Worm (Caenorhabditis elegans): ENCODE data around the gene ceh-34.
A peak's percentile ranks its signal among the peaks of the same experiment; 100 is the strongest.

The ceh-34 gene

ce11 chrV:5288676-5289075 is 30.7 kb downstream of the ceh-34 start:
- no peak for TF ChIP-seq nhr-76 (tag; optimal IDR thresholded peaks at IDR 0.05)
- peak; percentile 79 for TF ChIP-seq ces-1 (GFP tag; optimal IDR thresholded peaks at IDR 0.05)

DNA sequence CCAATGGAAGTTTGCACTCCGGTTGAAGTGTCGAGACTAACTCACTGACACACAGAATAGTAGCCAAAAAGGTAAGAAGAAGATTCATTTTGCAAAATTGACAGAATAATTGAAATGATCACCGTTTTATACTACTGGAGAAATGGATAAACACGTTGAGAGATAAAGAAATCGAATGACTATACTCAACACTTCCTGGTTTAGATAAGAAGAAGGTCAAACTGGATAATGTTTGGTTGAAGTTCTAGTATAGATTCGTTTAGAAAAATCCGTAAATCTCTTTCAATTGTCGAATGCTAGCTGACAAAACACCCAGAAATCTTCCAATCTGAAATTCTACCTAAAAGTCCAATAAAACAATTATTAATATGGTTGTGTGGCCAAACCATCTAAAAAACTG is 32.1 kb downstream of the ceh-34 start, which contains the start of gene Y49G5A.1:
Y49G5A.1 (minus strand) TSS at position 101 of the 400 bp plus-strand sequence.
- TF ChIP-seq lin-13 (tag; optimal IDR thresholded peaks at IDR 0.05) (no peak), ceh-39 (tag; optimal IDR thresholded peaks at IDR 0.05) (no peak), M03D4.4 (tag; optimal IDR thresholded peaks at IDR 0.05) (no peak), cnd-1 (tag; optimal IDR thresholded peaks at IDR 0.05) (no peak), mep-1 (tag; optimal IDR thresholded peaks at IDR 0.05) (no peak), nhr-12 (tag; optimal IDR thresholded peaks at IDR 0.05) (no peak), ham-2 (GFP tag; optimal IDR thresholded peaks at IDR 0.05) (no peak), elt-3 (tag; optimal IDR thresholded peaks at IDR 0.05) (no peak), lsy-2 (tag; optimal IDR thresholded peaks at IDR 0.05) (no peak), flh-1 (GFP tag; optimal IDR thresholded peaks at IDR 0.05) (no peak), unc-120 (tag; optimal IDR thresholded peaks at IDR 0.05; ENCODE audit: poor library complexity, severe bottlenecking) (no peak), sem-2 (GFP tag; optimal IDR thresholded peaks at IDR 0.05) (no peak), ceh-43 (GFP tag; optimal IDR thresholded peaks at IDR 0.05) (no peak)

DNA sequence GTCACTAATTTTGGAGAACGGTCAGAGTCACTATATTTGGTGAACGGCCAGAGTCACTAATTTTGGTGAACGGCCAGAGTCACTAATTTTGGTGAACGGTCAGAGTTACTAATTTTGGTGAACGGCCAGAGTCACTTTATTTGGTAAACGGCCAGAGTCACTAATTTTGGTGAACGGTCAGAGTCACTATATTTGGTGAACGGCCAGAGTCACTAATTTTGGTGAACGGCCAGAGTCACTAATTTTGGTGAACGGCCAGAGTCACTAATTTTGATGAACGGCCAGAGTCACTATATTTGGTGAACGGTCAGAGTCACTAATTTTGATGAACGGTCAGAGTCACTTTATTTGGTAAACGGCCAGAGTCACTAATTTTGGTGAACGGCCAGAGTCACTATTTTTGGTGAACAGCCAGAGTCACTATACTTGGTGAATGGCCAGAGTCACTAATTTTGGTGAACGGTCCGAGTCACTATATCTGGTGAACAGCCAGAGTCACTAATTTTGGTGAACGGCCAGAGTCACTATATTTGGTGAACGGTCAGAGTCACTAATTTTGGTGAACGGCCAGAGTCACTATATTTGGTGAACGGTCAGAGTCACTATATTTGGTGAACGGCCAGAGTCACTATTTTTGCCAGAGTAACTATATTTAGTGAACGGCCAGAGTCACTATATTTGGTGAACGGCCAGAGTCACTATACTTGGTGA is 35.0 kb downstream of the ceh-34 start:
- TF ChIP-seq ceh-43 (GFP tag; optimal IDR thresholded peaks at IDR 0.05) = peak; percentile 26
- TF ChIP-seq M03D4.4 (tag; optimal IDR thresholded peaks at IDR 0.05) = peak; percentile 61
- peak; percentile 69 for TF ChIP-seq tbx-8 (GFP tag; optimal IDR thresholded peaks at IDR 0.05)
- peak; percentile 4 for TF ChIP-seq bed-3 (GFP tag; optimal IDR thresholded peaks at IDR 0.05)
- peak; percentile 12 for TF ChIP-seq mls-2 (tag; optimal IDR thresholded peaks at IDR 0.05)
- TF ChIP-seq drap-1 (GFP tag; optimal IDR thresholded peaks at IDR 0.05) = peak; percentile 71
- peak; percentile 27 for TF ChIP-seq sptf-1 (tag; optimal IDR thresholded peaks at IDR 0.05)
- peak; percentile 20 for TF ChIP-seq cnd-1 (tag; optimal IDR thresholded peaks at IDR 0.05)
- TF ChIP-seq ceh-83 (GFP tag; optimal IDR thresholded peaks at IDR 0.05) = peak; percentile 90

- no peak for TF ChIP-seq sem-2 (GFP tag; optimal IDR thresholded peaks at IDR 0.05)
- TF ChIP-seq mls-2 (tag; optimal IDR thresholded peaks at IDR 0.05) = no peak
- TF ChIP-seq nhr-12 (tag; optimal IDR thresholded peaks at IDR 0.05) = no peak
- no peak for TF ChIP-seq tbx-8 (GFP tag; optimal IDR thresholded peaks at IDR 0.05)
- TF ChIP-seq lsy-2 (tag; optimal IDR thresholded peaks at IDR 0.05) = no peak
- TF ChIP-seq ztf-11 (tag; optimal IDR thresholded peaks at IDR 0.05) = no peak
- no peak for TF ChIP-seq pha-4 (tag; optimal IDR thresholded peaks at IDR 0.05)
- no peak for TF ChIP-seq drap-1 (GFP tag; optimal IDR thresholded peaks at IDR 0.05)
- TF ChIP-seq nhr-28 (tag; optimal IDR thresholded peaks at IDR 0.05) = no peak
- TF ChIP-seq nhr-76 (tag; optimal IDR thresholded peaks at IDR 0.05) = no peak
- TF ChIP-seq ceh-43 (GFP tag; optimal IDR thresholded peaks at IDR 0.05) = no peak
- TF ChIP-seq sptf-1 (tag; optimal IDR thresholded peaks at IDR 0.05) = no peak
- no peak for TF ChIP-seq mep-1 (tag; optimal IDR thresholded peaks at IDR 0.05)
- no peak for TF ChIP-seq nhr-237 (tag; optimal IDR thresholded peaks at IDR 0.05)
- TF ChIP-seq unc-39 (tag; optimal IDR thresholded peaks at IDR 0.05) = no peak
- TF ChIP-seq ceh-39 (tag; optimal IDR thresholded peaks at IDR 0.05) = no peak
- no peak for TF ChIP-seq mab-5 (tag; optimal IDR thresholded peaks at IDR 0.05)
These were observed 41.4 kb downstream of the ceh-34 start, which contains the start of gene B0238.9 for ce11 chrV:5278001-5278400. Gene B0238.9, minus strand, starts transcription at chrV:5278101.

DNA sequence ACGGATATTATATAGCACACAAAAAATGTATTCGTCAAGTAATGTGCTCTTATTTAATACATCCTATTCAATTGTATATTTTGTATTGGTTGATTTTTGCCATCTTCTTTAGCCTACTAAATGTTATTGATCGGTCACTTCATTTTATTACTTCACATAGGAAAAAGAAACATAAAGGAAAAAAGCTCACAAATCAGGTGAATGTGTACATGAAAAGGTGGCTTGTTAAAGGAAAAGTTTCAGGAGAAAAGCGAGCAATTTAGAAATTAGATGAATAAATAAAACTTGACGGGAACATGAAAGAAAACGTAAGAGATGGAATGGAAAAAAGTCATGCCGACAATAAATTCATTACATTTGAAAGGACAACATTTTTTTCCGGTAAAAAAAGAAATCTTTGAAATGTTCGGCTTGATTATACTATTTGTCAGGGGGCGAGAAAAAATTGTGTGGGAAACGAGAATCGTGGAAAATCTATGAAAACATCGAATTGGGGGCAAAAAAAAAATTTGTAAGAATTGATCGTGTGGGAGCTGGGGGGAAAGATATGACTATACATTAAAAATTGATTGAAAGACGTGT is 43.9 kb downstream of the ceh-34 start:
- TF ChIP-seq M03D4.4 (tag; optimal IDR thresholded peaks at IDR 0.05) = peak; percentile 26
- TF ChIP-seq hlh-1 (tag; optimal IDR thresholded peaks at IDR 0.05) = no peak

DNA sequence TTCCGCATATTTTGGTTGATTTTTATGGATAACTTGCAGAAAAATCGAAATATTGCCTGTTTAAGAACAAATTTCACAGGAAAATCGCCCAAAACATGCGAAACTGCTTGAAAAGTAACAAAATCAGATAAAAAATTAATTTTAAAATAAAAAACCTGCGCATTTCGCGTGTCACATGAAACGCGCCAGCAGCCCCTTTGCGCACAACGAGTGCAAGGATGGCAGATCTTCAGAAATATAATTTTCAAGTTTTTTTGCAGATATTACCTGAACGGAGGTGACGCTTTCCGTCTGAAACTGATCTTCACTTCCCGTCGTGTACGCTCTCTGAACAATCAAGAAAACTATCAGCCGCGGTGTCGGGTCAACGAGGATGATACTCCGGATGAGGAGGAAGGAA is 44.4 kb downstream of the ceh-34 start:
- peak; percentile 6 for TF ChIP-seq lsy-2 (tag; optimal IDR thresholded peaks at IDR 0.05)
- peak; percentile 37 for TF ChIP-seq M03D4.4 (tag; optimal IDR thresholded peaks at IDR 0.05)
- peak; percentile 11 for TF ChIP-seq sptf-1 (tag; optimal IDR thresholded peaks at IDR 0.05)
- TF ChIP-seq ceh-43 (GFP tag; optimal IDR thresholded peaks at IDR 0.05) = no peak
- peak; percentile 8 for TF ChIP-seq bed-3 (GFP tag; optimal IDR thresholded peaks at IDR 0.05)
- peak; percentile 23 for TF ChIP-seq ces-1 (GFP tag; optimal IDR thresholded peaks at IDR 0.05)
- no peak for TF ChIP-seq mab-5 (tag; optimal IDR thresholded peaks at IDR 0.05)
- no peak for TF ChIP-seq unc-62 (GFP tag; optimal IDR thresholded peaks at IDR 0.05)
- peak; percentile 40 for TF ChIP-seq lin-13 (tag; optimal IDR thresholded peaks at IDR 0.05)

All from whole organism, mixed stage, embryonic.